Fruit fly (Drosophila melanogaster): Measurements from ENCODE around the gene r2d2.

DNA sequence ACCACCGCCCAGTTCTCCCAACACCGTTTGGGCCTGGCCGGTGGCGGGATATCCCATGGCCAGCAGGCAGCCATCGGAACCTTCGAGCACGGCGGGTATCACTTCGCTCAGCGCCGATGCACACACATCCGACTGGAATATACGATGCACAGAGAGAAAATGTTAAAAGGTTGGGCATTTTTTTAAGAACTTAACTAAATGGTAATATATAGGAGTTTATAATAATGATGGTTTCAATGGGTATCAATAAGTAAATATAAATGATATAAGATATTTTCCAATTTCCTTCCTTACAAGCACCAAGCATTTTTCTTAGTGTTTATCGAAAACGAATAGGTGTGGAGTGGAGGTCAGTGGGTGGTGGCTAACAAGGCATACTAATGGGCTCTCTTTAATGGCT is 51.7 kb downstream of the r2d2 start:
- no peak for TF ChIP-seq psq (optimal IDR thresholded peaks at IDR 0.05)
- no peak for TF ChIP-seq CG8478 (optimal IDR thresholded peaks at IDR 0.05)
